Worm (Caenorhabditis elegans): Measurements from ENCODE around the gene phy-4.

DNA sequence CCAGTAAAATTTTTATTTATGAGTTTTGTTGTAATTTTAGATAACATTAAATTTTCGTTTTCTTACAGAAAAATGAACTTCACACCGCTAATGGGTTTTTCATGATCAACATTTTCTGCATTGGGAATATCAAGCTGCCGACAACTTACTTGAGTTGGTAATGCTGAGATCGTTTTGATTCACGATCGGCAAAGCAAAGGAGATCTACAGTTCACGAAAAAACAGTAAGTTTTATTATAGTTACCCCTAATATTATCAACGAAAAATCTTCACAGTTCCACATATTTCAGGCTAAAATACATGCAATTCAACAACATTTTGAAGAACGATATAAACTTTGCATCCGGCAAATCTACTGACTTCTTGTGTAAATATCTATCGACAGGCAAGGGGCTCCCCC, 30.9 kb downstream of the phy-4 start, which contains the start of gene Y43F8B.22:
- TF ChIP-seq unc-86 (tag; optimal IDR thresholded peaks at IDR 0.05) (no peak), hlh-15 (tag; optimal IDR thresholded peaks at IDR 0.05) (no peak), zip-5 (tag; optimal IDR thresholded peaks at IDR 0.05) (no peak), ama-1 (optimal IDR thresholded peaks at IDR 0.05) (no peak), che-1 (tag; optimal IDR thresholded peaks at IDR 0.05) (no peak), pqm-1 (tag; optimal IDR thresholded peaks at IDR 0.05) (no peak), pha-4 (tag; optimal IDR thresholded peaks at IDR 0.05) (no peak), tbx-2 (tag; optimal IDR thresholded peaks at IDR 0.05) (no peak), K02D7.2 (tag; optimal IDR thresholded peaks at IDR 0.05) (no peak), ref-2 (tag; optimal IDR thresholded peaks at IDR 0.05) (no peak), hlh-30 (tag; optimal IDR thresholded peaks at IDR 0.05; ENCODE audit: insufficient read depth) (no peak), odd-2 (tag; optimal IDR thresholded peaks at IDR 0.05) (no peak), gmeb-2 (tag; optimal IDR thresholded peaks at IDR 0.05) (no peak)
